Fruit fly (Drosophila melanogaster): ENCODE results near the gene CG31954.

The CG31954 gene

DNA sequence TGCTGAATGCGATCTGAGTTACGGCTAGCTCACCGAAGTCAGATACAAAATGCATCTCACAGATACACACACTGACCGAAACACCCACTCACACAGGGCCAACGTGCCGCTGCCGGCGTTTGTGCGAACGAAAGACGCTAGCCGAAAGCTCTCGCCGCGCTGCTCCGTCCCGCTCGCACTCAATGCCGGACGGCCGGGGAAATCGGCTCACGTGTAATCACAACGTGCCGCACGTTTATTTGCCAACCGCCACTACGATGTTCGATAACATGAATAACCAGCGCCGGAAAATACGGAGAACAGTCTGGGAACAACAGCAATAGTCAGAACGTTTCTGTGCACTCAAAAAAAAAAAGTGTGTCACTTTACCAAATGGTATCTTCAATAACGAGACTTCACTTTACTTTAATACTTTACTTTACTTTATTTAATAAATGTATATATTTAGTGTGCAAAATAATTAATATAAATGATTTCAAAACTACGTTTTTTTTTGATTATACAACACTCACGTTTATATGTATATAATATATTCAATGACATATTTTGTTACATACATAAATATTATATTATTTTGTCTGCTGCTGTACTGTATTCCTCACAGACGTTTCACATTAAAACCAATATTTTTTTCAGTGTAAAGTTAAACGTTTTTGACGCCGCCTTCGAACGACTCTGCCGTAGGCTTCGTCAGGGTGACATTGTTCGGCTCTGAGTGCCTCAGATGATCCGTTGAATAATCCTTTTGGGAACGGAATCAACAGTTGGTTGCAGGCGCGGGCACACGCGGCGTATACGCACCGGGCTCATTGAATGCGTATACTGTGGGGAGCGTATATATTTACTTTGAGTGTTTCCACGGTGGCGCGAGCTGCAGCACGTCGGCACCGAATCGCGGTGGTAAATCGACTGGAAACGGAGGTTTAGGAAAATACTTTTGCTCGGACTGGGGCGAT, 2.4 kb downstream of the CG31954 start, which contains the start of gene tim (continued):
- TF ChIP-seq CG18764 (GFP tag; optimal IDR thresholded peaks at IDR 0.05) (no peak), lola (GFP tag; optimal IDR thresholded peaks at IDR 0.05) (peak in 1 of 3 experiments; percentile 35), Lpt (GFP tag; optimal IDR thresholded peaks at IDR 0.05) (no peak), B-H1 (GFP tag; IDR thresholded peaks at IDR 0.05) (no peak), CG32532 (GFP tag; IDR thresholded peaks at IDR 0.05) (no peak), Aef1 (GFP tag; IDR thresholded peaks at IDR 0.05) (no peak), CG17359 (tag; optimal IDR thresholded peaks at IDR 0.05) (peak; percentile 26), CG18599 (GFP tag; optimal IDR thresholded peaks at IDR 0.05) (no peak), BtbVII (GFP tag; optimal IDR thresholded peaks at IDR 0.05) (no peak), CG10366 (GFP tag; IDR thresholded peaks at IDR 0.05) (peak; percentile 42), H2.0 (GFP tag; IDR thresholded peaks at IDR 0.05) (no peak), HHEX (GFP tag; optimal IDR thresholded peaks at IDR 0.05) (no peak), HLH4C (GFP tag; IDR thresholded peaks at IDR 0.05; ENCODE audit: partially characterized antibody) (no peak), D19B (GFP tag; optimal IDR thresholded peaks at IDR 0.05) (no peak), CG1602 (GFP tag; optimal IDR thresholded peaks at IDR 0.05) (no peak), chinmo (GFP tag; IDR thresholded peaks at IDR 0.05; ENCODE audit: partially characterized antibody) (peak; percentile 67; the same call in 1 of the 4 replicates), sna (GFP tag; IDR thresholded peaks at IDR 0.05; ENCODE audit: partially characterized antibody) (no peak), CG11456 (GFP tag; IDR thresholded peaks at IDR 0.05) (0 out of 3 replicates have a peak, but pooled peaks have one; percentile 44), ash1 (GFP tag; optimal IDR thresholded peaks at IDR 0.05) (no peak), CG16863 (GFP tag; optimal IDR thresholded peaks at IDR 0.05) (no peak), CG1529 (GFP tag; optimal IDR thresholded peaks at IDR 0.05) (no peak), mld (GFP tag; IDR thresholded peaks at IDR 0.05; ENCODE audit: partially characterized antibody) (no peak), Dip3 (GFP tag; optimal IDR thresholded peaks at IDR 0.05) (no peak), CG13624 (GFP tag; optimal IDR thresholded peaks at IDR 0.05) (no peak), CG13775 (GFP tag; optimal IDR thresholded peaks at IDR 0.05) (peak; percentile 13), Sry-β (GFP tag; optimal IDR thresholded peaks at IDR 0.05) (no peak), Dbx (GFP tag; IDR thresholded peaks at IDR 0.05) (0 out of 3 replicates have a peak, but pooled peaks have one; percentile 7), exex (tag; optimal IDR thresholded peaks at IDR 0.05) (no peak), schlank (tag; optimal IDR thresholded peaks at IDR 0.05) (no peak), CrebB (tag; optimal IDR thresholded peaks at IDR 0.05) (no peak), rib (GFP tag; IDR thresholded peaks at IDR 0.05) (no peak), grn (GFP tag; optimal IDR thresholded peaks at IDR 0.05) (no peak), Dek (tag; optimal IDR thresholded peaks at IDR 0.05) (no peak), PHDP (tag; optimal IDR thresholded peaks at IDR 0.05) (peak; percentile 66), dpn (GFP tag; optimal IDR thresholded peaks at IDR 0.05) (peak in 1 of 2 experiments; percentile 31), gce (GFP tag; IDR thresholded peaks at IDR 0.05) (no peak), CG30020 (tag; optimal IDR thresholded peaks at IDR 0.05) (no peak), CG16815 (GFP tag; optimal IDR thresholded peaks at IDR 0.05) (peak; percentile 6), run (tag; optimal IDR thresholded peaks at IDR 0.05) (peak; percentile 5), CG8359 (GFP tag; optimal IDR thresholded peaks at IDR 0.05; ENCODE audit: borderline replicate concordance) (no peak), unpg (GFP tag; optimal IDR thresholded peaks at IDR 0.05) (peak; percentile 58), D (optimal IDR thresholded peaks at IDR 0.05) (no peak), D (GFP tag; optimal IDR thresholded peaks at IDR 0.05) (peak; percentile 29), bbx (GFP tag; IDR thresholded peaks at IDR 0.05; ENCODE audit: partially characterized antibody) (peak; percentile 57), gsb (GFP tag; IDR thresholded peaks at IDR 0.05) (no peak), Hmr (GFP tag; optimal IDR thresholded peaks at IDR 0.05) (no peak), eve (GFP tag; optimal IDR thresholded peaks at IDR 0.05) (no peak), CG8388 (GFP tag; optimal IDR thresholded peaks at IDR 0.05) (peak; percentile 27)
